Fruit fly (Drosophila melanogaster): ENCODE data around the gene TotZ.

- TF ChIP-seq psq (optimal IDR thresholded peaks at IDR 0.05) (no peak), h (optimal IDR thresholded peaks at IDR 0.05) (no peak)
These were observed 6.8 kb upstream of the TotZ start, which contains the start of gene TotA for dm6 chr3R:20870736-20871135.

Data from Kc167 (cell line).